Fruit fly (Drosophila melanogaster) whole organism, embryonic: ENCODE measurements around the gene MED14.

Experiments used
- Ada2b ChIP-seq: fragments of 200-800 bp; sonication (Bioruptor generic); IDR thresholded peaks from 2 replicates; pipeline ENCODE4 v1.3.6; 2022; ENCODE audit warnings: missing biosample characterization, missing genetic modification characterization
- Atf-2 ChIP-seq: fragments of 200-800 bp; sonication (Bioruptor generic); optimal IDR thresholded peaks from 2 replicates; lab custom pipeline; 2016; ENCODE audit warnings: missing biosample characterization, missing genetic modification characterization
- Atf6 ChIP-seq: fragments of 200-800 bp; sonication (Bioruptor generic); IDR thresholded peaks from 2 replicates; pipeline ENCODE4 v1.3.6; 2022; ENCODE audit warnings: missing biosample characterization, missing genetic modification characterization
- B-H2 ChIP-seq: fragments of 200-800 bp; sonication (Bioruptor generic); optimal IDR thresholded peaks from 2 replicates; lab custom pipeline; 2018; ENCODE audit warnings: missing biosample characterization, mild to moderate bottlenecking, missing genetic modification characterization
- CG10366 ChIP-seq: fragments of 200-800 bp; sonication (Bioruptor generic); IDR thresholded peaks from 2 replicates; pipeline ENCODE4 v1.3.6; 2022; ENCODE audit warnings: missing biosample characterization, missing genetic modification characterization
- CG11695 ChIP-seq: fragments of 200-800 bp; sonication (Bioruptor generic); IDR thresholded peaks from 3 replicates; pipeline ENCODE4 v1.3.6; 2022; ENCODE audit warnings: missing biosample characterization, missing genetic modification characterization
- CG12236 ChIP-seq: fragments of 200-800 bp; sonication (Bioruptor generic); optimal IDR thresholded peaks from 2 replicates; lab custom pipeline; 2016; ENCODE audit warnings: missing biosample characterization, missing genetic modification characterization
- CG12391 ChIP-seq: fragments of 200-800 bp; sonication (Bioruptor generic); optimal IDR thresholded peaks from 3 replicates; lab custom pipeline; 2018; ENCODE audit warnings: missing biosample characterization, mild to moderate bottlenecking, missing genetic modification characterization, moderate library complexity
- CG13287 ChIP-seq: fragments of 200-800 bp; sonication (Bioruptor generic); IDR thresholded peaks from 2 replicates; pipeline ENCODE4 v1.3.6; 2022; ENCODE audit warnings: missing biosample characterization, missing genetic modification characterization; ENCODE audit not compliant: partially characterized antibody
- CG14667 ChIP-seq: fragments of 200-800 bp; sonication (Bioruptor generic); IDR thresholded peaks from 2 replicates; pipeline ENCODE4 v1.3.6; 2022; ENCODE audit warnings: missing biosample characterization, missing genetic modification characterization
- CG15479 ChIP-seq: fragments of 200-800 bp; sonication (Bioruptor generic); optimal IDR thresholded peaks from 3 replicates; lab custom pipeline; 2019; ENCODE audit warnings: missing biosample characterization, mild to moderate bottlenecking, missing genetic modification characterization, moderate library complexity
- CG1603 ChIP-seq: fragments of 200-800 bp; sonication (Bioruptor generic); optimal IDR thresholded peaks from 2 replicates; lab custom pipeline; 2019; ENCODE audit warnings: missing biosample characterization, mild to moderate bottlenecking, missing genetic modification characterization, moderate library complexity
- CG16813 ChIP-seq: fragments of 200-800 bp; sonication (Bioruptor generic); IDR thresholded peaks from 3 replicates; pipeline ENCODE4 v1.3.6; 2022; ENCODE audit warnings: missing biosample characterization, missing genetic modification characterization; ENCODE audit not compliant: partially characterized antibody
- CG17385 ChIP-seq: fragments of 200-800 bp; sonication (Bioruptor generic); optimal IDR thresholded peaks from 3 replicates; lab custom pipeline; 2018; ENCODE audit warnings: missing biosample characterization, mild to moderate bottlenecking, missing genetic modification characterization
- CG17568 ChIP-seq: fragments of 200-800 bp; sonication (Bioruptor generic); optimal IDR thresholded peaks from 2 replicates; lab custom pipeline; 2018; ENCODE audit warnings: missing biosample characterization, mild to moderate bottlenecking, missing genetic modification characterization, moderate library complexity
- CG2116 ChIP-seq: fragments of 200-800 bp; sonication (Bioruptor generic); optimal IDR thresholded peaks from 3 replicates; lab custom pipeline; 2018; ENCODE audit warnings: missing biosample characterization, mild to moderate bottlenecking, missing genetic modification characterization
- CG2120 ChIP-seq: fragments of 200-800 bp; sonication (Bioruptor generic); optimal IDR thresholded peaks from 3 replicates; lab custom pipeline; 2016; ENCODE audit warnings: missing biosample characterization, missing genetic modification characterization
- CG30403 ChIP-seq: fragments of 200-800 bp; sonication (Bioruptor generic); optimal IDR thresholded peaks from 3 replicates; lab custom pipeline; 2016; ENCODE audit warnings: missing biosample characterization, missing genetic modification characterization
- CG32532 ChIP-seq: fragments of 200-800 bp; sonication (Bioruptor generic); IDR thresholded peaks from 2 replicates; pipeline ENCODE4 v1.3.6; 2022; ENCODE audit warnings: missing biosample characterization, missing genetic modification characterization
- CG9437 ChIP-seq: fragments of 200-800 bp; sonication (Bioruptor generic); optimal IDR thresholded peaks from 2 replicates; lab custom pipeline; 2018; ENCODE audit warnings: missing biosample characterization, mild to moderate bottlenecking, missing genetic modification characterization
- Camta ChIP-seq: fragments of 200-800 bp; sonication (Bioruptor generic); optimal IDR thresholded peaks from 2 replicates; lab custom pipeline; 2016; ENCODE audit warnings: missing biosample characterization, missing genetic modification characterization
- Dip3 ChIP-seq: fragments of 200-800 bp; sonication (Bioruptor generic); optimal IDR thresholded peaks from 3 replicates; lab custom pipeline; 2016; ENCODE audit warnings: missing biosample characterization, missing genetic modification characterization
- Gug ChIP-seq: fragments of 200-800 bp; sonication (Bioruptor generic); IDR thresholded peaks from 4 replicates; pipeline ENCODE4 v1.3.6; 2022; ENCODE audit warnings: missing biosample characterization, missing genetic modification characterization
- Lim3 ChIP-seq: fragments of 200-800 bp; sonication (Bioruptor generic); IDR thresholded peaks from 2 replicates; pipeline ENCODE4 v1.3.6; 2022; ENCODE audit warnings: missing biosample characterization, missing genetic modification characterization
- Nf-YA ChIP-seq: fragments of 200-800 bp; sonication (Bioruptor generic); IDR thresholded peaks from 2 replicates; pipeline ENCODE4 v1.3.6; 2022; ENCODE audit warnings: missing biosample characterization, missing genetic modification characterization
- Sox102F ChIP-seq: fragments of 200-800 bp; sonication (Bioruptor generic); optimal IDR thresholded peaks from 2 replicates; lab custom pipeline; 2018; ENCODE audit warnings: missing biosample characterization, mild to moderate bottlenecking, missing genetic modification characterization, moderate library complexity
- Spps ChIP-seq: fragments of 200-800 bp; sonication (Bioruptor generic); optimal IDR thresholded peaks from 2 replicates; lab custom pipeline; 2018; ENCODE audit warnings: missing biosample characterization, mild to moderate bottlenecking, missing genetic modification characterization
- Sry-δ ChIP-seq: fragments of 200-800 bp; sonication (Bioruptor generic); optimal IDR thresholded peaks from 2 replicates; lab custom pipeline; 2016; ENCODE audit warnings: missing biosample characterization, missing genetic modification characterization
- Vsx1 ChIP-seq: fragments of 200-800 bp; sonication (Bioruptor generic); optimal IDR thresholded peaks from 2 replicates; lab custom pipeline; 2017; ENCODE audit warnings: missing biosample characterization, mild to moderate bottlenecking, missing genetic modification characterization, missing genetic modification reagents
- ab ChIP-seq: fragments of 200-800 bp; sonication (Bioruptor generic); optimal IDR thresholded peaks from 2 replicates; lab custom pipeline; 2016; ENCODE audit warnings: missing biosample characterization, missing genetic modification characterization
- al ChIP-seq: fragments of 200-800 bp; sonication (Bioruptor generic); IDR thresholded peaks from 2 replicates; pipeline ENCODE4 v1.3.6; 2022; ENCODE audit warnings: missing biosample characterization, missing genetic modification characterization
- bowl ChIP-seq: fragments of 200-800 bp; sonication (Bioruptor generic); IDR thresholded peaks from 2 replicates; pipeline ENCODE4 v1.3.6; 2022; ENCODE audit warnings: missing biosample characterization, missing genetic modification characterization
- chinmo ChIP-seq: fragments of 200-800 bp; sonication (Bioruptor generic); IDR thresholded peaks from 4 replicates; pipeline ENCODE4 v1.3.6; 2022; ENCODE audit warnings: missing biosample characterization, missing genetic modification characterization; ENCODE audit not compliant: partially characterized antibody
- corto ChIP-seq: fragments of 200-800 bp; sonication (Bioruptor generic); optimal IDR thresholded peaks from 2 replicates; lab custom pipeline; 2016; ENCODE audit warnings: missing biosample characterization, mild to moderate bottlenecking, missing genetic modification characterization, moderate library complexity
- fd96Cb ChIP-seq: fragments of 200-800 bp; sonication (Bioruptor generic); optimal IDR thresholded peaks from 2 replicates; lab custom pipeline; 2018; ENCODE audit warnings: missing biosample characterization, mild to moderate bottlenecking, missing genetic modification characterization, moderate library complexity
- gt ChIP-seq: fragments of 200-800 bp; sonication (Bioruptor generic); IDR thresholded peaks from 2 replicates; pipeline ENCODE4 v1.3.6; 2022; ENCODE audit warnings: missing biosample characterization, missing genetic modification characterization
- lola ChIP-seq, 3 experiments: fragments of >200 bp in 2 of 3; fragments of 200-800 bp in 1 of 3; sonication (Bioruptor generic) in 1 of 3; optimal IDR thresholded peaks; 2 replicates each; lab custom pipeline; 2017 to 2019; ENCODE audit warnings: missing biosample characterization in 3 of 3, missing genetic modification characterization in 3 of 3, mild to moderate bottlenecking in 1 of 3, moderate library complexity in 1 of 3
- nerfin-2 ChIP-seq: fragments of 200-800 bp; sonication (Bioruptor generic); IDR thresholded peaks from 2 replicates; pipeline ENCODE4 v1.3.6; 2022; ENCODE audit warnings: missing biosample characterization, missing genetic modification characterization; ENCODE audit not compliant: partially characterized antibody
- nom ChIP-seq: fragments of 200-800 bp; sonication (Bioruptor generic); optimal IDR thresholded peaks from 2 replicates; lab custom pipeline; 2017; ENCODE audit warnings: missing biosample characterization, missing genetic modification characterization, mild to moderate bottlenecking, moderate library complexity, missing genetic modification reagents
- oc ChIP-seq: fragments of 200-800 bp; sonication (Bioruptor generic); optimal IDR thresholded peaks from 2 replicates; lab custom pipeline; 2018; ENCODE audit warnings: missing biosample characterization, mild to moderate bottlenecking, missing genetic modification characterization, moderate library complexity
- org-1 ChIP-seq: fragments of 200-800 bp; sonication (Bioruptor generic); optimal IDR thresholded peaks from 2 replicates; lab custom pipeline; 2017; ENCODE audit warnings: missing biosample characterization, missing genetic modification characterization
- pita ChIP-seq: fragments of 200-800 bp; sonication (Bioruptor generic); optimal IDR thresholded peaks from 2 replicates; lab custom pipeline; 2017; ENCODE audit warnings: missing biosample characterization, mild to moderate bottlenecking, missing genetic modification characterization
- prd ChIP-seq, 3 experiments: fragments of >200 bp in 2 of 3; fragments of 200-800 bp in 1 of 3; sonication (Bioruptor generic) in 1 of 3; optimal IDR thresholded peaks in 2 of 3; IDR thresholded peaks in 1 of 3; 2 replicates in 2 of 3; 3 replicates in 1 of 3; pipeline versions ENCODE4 v1.3.6 to Lab custom; 2017 to 2022; ENCODE audit warnings: missing biosample characterization in 1 of 3, missing genetic modification characterization in 1 of 3
- sisA ChIP-seq: fragments of 200-800 bp; sonication (Bioruptor generic); IDR thresholded peaks from 2 replicates; pipeline ENCODE4 v1.3.6; 2022; ENCODE audit warnings: missing biosample characterization, missing genetic modification characterization
- tap ChIP-seq: fragments of 200-800 bp; optimal IDR thresholded peaks from 3 replicates; lab custom pipeline; 2019; ENCODE audit warnings: missing biosample characterization, mild to moderate bottlenecking, missing genetic modification characterization, moderate library complexity
- ttk ChIP-seq: fragments of 200-800 bp; sonication (Bioruptor generic); IDR thresholded peaks from 2 replicates; pipeline ENCODE4 v2.1.2; 2022; ENCODE audit warnings: missing biosample characterization, missing genetic modification characterization
- vfl ChIP-seq: fragments of 200-800 bp; sonication (Bioruptor generic); optimal IDR thresholded peaks from 2 replicates; lab custom pipeline; 2016; ENCODE audit warnings: missing biosample characterization, missing genetic modification characterization
- wek ChIP-seq: fragments of 200-800 bp; sonication (Bioruptor generic); optimal IDR thresholded peaks from 3 replicates; lab custom pipeline; 2018; ENCODE audit warnings: missing biosample characterization, mild to moderate bottlenecking, missing genetic modification characterization, moderate library complexity

Gene MED14

dm6 chr3L:606490-607327 is 13.7 kb downstream of the MED14 start, which contains the start of gene Reg-2 (continued):
- no peak for TF ChIP-seq lola (GFP tag; optimal IDR thresholded peaks at IDR 0.05; lab: Kevin White, UChicago)
- no peak for TF ChIP-seq bowl
- TF ChIP-seq chinmo (GFP tag; lab: Robert Waterston, UW) = peak; percentile 86
- peak; percentile 83 for TF ChIP-seq pita (GFP tag; lab: Kevin White, UChicago)
- TF ChIP-seq nom (GFP tag; lab: Kevin White, UChicago) = peak; percentile 37
- TF ChIP-seq org-1 (GFP tag; lab: Kevin White, UChicago) = no peak
- TF ChIP-seq Ada2b (GFP tag; lab: Robert Waterston, UW) = no peak
- peak; percentile 42; the same call in 1 of the 2 replicates for TF ChIP-seq CG32532
- no peak for TF ChIP-seq tap (tag; lab: Kevin White, UChicago)
- no peak for TF ChIP-seq CG14667
- TF ChIP-seq al (GFP tag; lab: Robert Waterston, UW) = no peak
- no peak for TF ChIP-seq corto (GFP tag; lab: Kevin White, UChicago)
- no peak for TF ChIP-seq Vsx1
- peak; percentile 49 for TF ChIP-seq CG15479 (GFP tag; lab: Kevin White, UChicago)
- TF ChIP-seq CG16813 (GFP tag; lab: Robert Waterston, UW) = no peak
- peak; percentile 19 for TF ChIP-seq CG17385 (GFP tag; lab: Kevin White, UChicago)
- TF ChIP-seq Sox102F = no peak
- no peak for TF ChIP-seq nerfin-2 (GFP tag; lab: Robert Waterston, UW)
- no peak for TF ChIP-seq Spps
- TF ChIP-seq sisA = no peak
- TF ChIP-seq CG13287 (GFP tag; lab: Robert Waterston, UW) = no peak
- TF ChIP-seq Atf6 (GFP tag; lab: Robert Waterston, UW) = no peak
- no peak for TF ChIP-seq Nf-YA
- no peak for TF ChIP-seq Sry-δ (GFP tag; lab: Kevin White, UChicago)
- no peak for TF ChIP-seq CG17568
- no peak for TF ChIP-seq CG9437
- TF ChIP-seq Lim3 (GFP tag; lab: Robert Waterston, UW) = no peak
- no peak for TF ChIP-seq oc (tag; lab: Kevin White, UChicago)
- TF ChIP-seq CG2120 (GFP tag; lab: Kevin White, UChicago) = peak; percentile 12
- no peak for TF ChIP-seq Atf-2 (GFP tag; lab: Kevin White, UChicago)
- TF ChIP-seq vfl (GFP tag; lab: Kevin White, UChicago) = no peak
- TF ChIP-seq CG12391 (tag; lab: Kevin White, UChicago) = peak; percentile 45
- peak; percentile 40 for TF ChIP-seq wek (GFP tag; lab: Kevin White, UChicago)
- TF ChIP-seq B-H2 (GFP tag; lab: Kevin White, UChicago) = no peak
- TF ChIP-seq ttk = no peak
- peak; percentile 19 for TF ChIP-seq CG2116 (GFP tag; lab: Kevin White, UChicago)
- no peak for TF ChIP-seq Gug (GFP tag; lab: Robert Waterston, UW)
- no peak for TF ChIP-seq Camta (GFP tag; lab: Kevin White, UChicago)
- TF ChIP-seq fd96Cb = no peak
- TF ChIP-seq CG10366 (GFP tag; lab: Robert Waterston, UW) = no peak
- TF ChIP-seq prd (optimal IDR thresholded peaks at IDR 0.05; lab: Kevin White, UChicago) = no peak
- TF ChIP-seq prd (GFP tag; IDR thresholded peaks at IDR 0.05; lab: Robert Waterston, UW) = peak; percentile 14; the same call in 1 of the 3 replicates
- no peak for TF ChIP-seq ab (GFP tag; lab: Kevin White, UChicago)
- peak; percentile 24 for TF ChIP-seq CG30403 (GFP tag; lab: Kevin White, UChicago)
- TF ChIP-seq CG12236 (GFP tag; lab: Kevin White, UChicago) = no peak
- no peak for TF ChIP-seq CG11695 (GFP tag; lab: Robert Waterston, UW)
- TF ChIP-seq Dip3 (GFP tag; lab: Kevin White, UChicago) = no peak
- TF ChIP-seq gt (GFP tag; lab: Robert Waterston, UW) = no peak
- TF ChIP-seq CG1603 (tag; lab: Kevin White, UChicago) = peak; percentile 43
